Worm (Caenorhabditis elegans): ENCODE results near the gene sprp-4.

ce11 chrX:8869112-8869675 is 15.8 kb upstream of the sprp-4 start, which contains the start of the genes ubc-22 and ubc-21:
- TF ChIP-seq ama-1 (optimal IDR thresholded peaks at IDR 0.05) (no peak), dpl-1 (GFP tag; optimal IDR thresholded peaks at IDR 0.05) (peak in 1 of 3 experiments; percentile 47), fkh-8 (tag; optimal IDR thresholded peaks at IDR 0.05) (peak; percentile 67), jun-1 (tag; optimal IDR thresholded peaks at IDR 0.05) (no peak), hlh-4 (tag; optimal IDR thresholded peaks at IDR 0.05) (no peak), lin-13 (GFP tag; optimal IDR thresholded peaks at IDR 0.05) (no peak), mdl-1 (tag; optimal IDR thresholded peaks at IDR 0.05) (no peak), ceh-82 (tag; optimal IDR thresholded peaks at IDR 0.05) (peak in 1 of 3 experiments; percentile 21), zag-1 (tag; optimal IDR thresholded peaks at IDR 0.05) (no peak), tbx-2 (tag; optimal IDR thresholded peaks at IDR 0.05) (no peak)

Data from whole organism, L1 larva.